Fruit fly (Drosophila melanogaster) whole organism, embryonic: ENCODE data around the gene Claspin.
A peak's percentile ranks its signal among the peaks of the same experiment; 100 is the strongest.

Experiments used
- CG10267 ChIP-seq: fragments of 200-800 bp; sonication (Bioruptor generic); optimal IDR thresholded peaks from 2 replicates; lab custom pipeline; 2018; ENCODE audit warnings: missing biosample characterization, mild to moderate bottlenecking, missing genetic modification characterization, moderate library complexity
- CG12219 ChIP-seq: fragments of 200-800 bp; sonication (Bioruptor generic); optimal IDR thresholded peaks from 3 replicates; lab custom pipeline; 2018; ENCODE audit warnings: missing biosample characterization, mild to moderate bottlenecking, missing genetic modification characterization
- CG12659 ChIP-seq: fragments of 200-800 bp; sonication (Bioruptor generic); optimal IDR thresholded peaks from 3 replicates; lab custom pipeline; 2017; ENCODE audit warnings: mild to moderate bottlenecking, missing biosample characterization, missing genetic modification reagents, missing genetic modification characterization
- CG13424 ChIP-seq: fragments of 200-800 bp; sonication (Bioruptor generic); optimal IDR thresholded peaks from 2 replicates; lab custom pipeline; 2019; ENCODE audit warnings: missing biosample characterization, mild to moderate bottlenecking, missing genetic modification characterization, moderate library complexity
- CG13894 ChIP-seq: fragments of 200-800 bp; sonication (Bioruptor generic); optimal IDR thresholded peaks from 3 replicates; lab custom pipeline; 2018; ENCODE audit warnings: missing biosample characterization, mild to moderate bottlenecking, missing genetic modification characterization, moderate library complexity
- CG14710 ChIP-seq: fragments of 200-800 bp; sonication (Bioruptor generic); optimal IDR thresholded peaks from 3 replicates; lab custom pipeline; 2019; ENCODE audit warnings: missing biosample characterization, mild to moderate bottlenecking, missing genetic modification characterization, moderate library complexity
- CG1529 ChIP-seq: fragments of 200-800 bp; sonication (Bioruptor generic); optimal IDR thresholded peaks from 3 replicates; lab custom pipeline; 2018; ENCODE audit warnings: missing biosample characterization, missing genetic modification characterization
- CG15601 ChIP-seq: fragments of 200-800 bp; sonication (Bioruptor generic); optimal IDR thresholded peaks from 3 replicates; lab custom pipeline; 2019; ENCODE audit warnings: missing biosample characterization, mild to moderate bottlenecking, missing genetic modification characterization, moderate library complexity
- CG15696 ChIP-seq: fragments of 200-800 bp; sonication (Bioruptor generic); optimal IDR thresholded peaks from 2 replicates; lab custom pipeline; 2019; ENCODE audit warnings: missing biosample characterization, mild to moderate bottlenecking, missing genetic modification characterization, moderate library complexity
- CG17568 ChIP-seq: fragments of 200-800 bp; sonication (Bioruptor generic); optimal IDR thresholded peaks from 2 replicates; lab custom pipeline; 2018; ENCODE audit warnings: missing biosample characterization, mild to moderate bottlenecking, missing genetic modification characterization, moderate library complexity
- CG18262 ChIP-seq: fragments of 200-800 bp; optimal IDR thresholded peaks from 3 replicates; lab custom pipeline; 2019; ENCODE audit warnings: missing biosample characterization, mild to moderate bottlenecking, missing genetic modification characterization, moderate library complexity
- CG18476 ChIP-seq: fragments of 200-800 bp; sonication (Bioruptor generic); optimal IDR thresholded peaks from 2 replicates; lab custom pipeline; 2016; ENCODE audit warnings: missing biosample characterization, mild to moderate bottlenecking, missing genetic modification characterization
- CG18599 ChIP-seq: fragments of 200-800 bp; sonication (Bioruptor generic); optimal IDR thresholded peaks from 3 replicates; lab custom pipeline; 2017; ENCODE audit warnings: missing biosample characterization, missing genetic modification characterization, mild to moderate bottlenecking, moderate library complexity, missing genetic modification reagents
- CG2120 ChIP-seq: fragments of 200-800 bp; sonication (Bioruptor generic); optimal IDR thresholded peaks from 3 replicates; lab custom pipeline; 2016; ENCODE audit warnings: missing biosample characterization, missing genetic modification characterization
- CG2202 ChIP-seq: fragments of 200-800 bp; sonication (Bioruptor generic); optimal IDR thresholded peaks from 2 replicates; lab custom pipeline; 2018; ENCODE audit warnings: missing biosample characterization, mild to moderate bottlenecking, missing genetic modification characterization
- CG2712 ChIP-seq: fragments of 200-800 bp; optimal IDR thresholded peaks from 3 replicates; lab custom pipeline; 2019; ENCODE audit warnings: missing biosample characterization, mild to moderate bottlenecking, missing genetic modification characterization, moderate library complexity
- CG31441 ChIP-seq: fragments of 200-800 bp; sonication (Bioruptor generic); IDR thresholded peaks from 2 replicates; pipeline ENCODE4 v1.3.6; 2022; ENCODE audit warnings: missing biosample characterization, missing genetic modification characterization
- CG4820 ChIP-seq: fragments of 200-800 bp; sonication (Bioruptor generic); optimal IDR thresholded peaks from 3 replicates; lab custom pipeline; 2016; ENCODE audit warnings: missing biosample characterization, missing genetic modification characterization
- CG7556 ChIP-seq: fragments of 200-800 bp; sonication (Bioruptor generic); optimal IDR thresholded peaks from 2 replicates; lab custom pipeline; 2017; ENCODE audit warnings: missing biosample characterization, mild to moderate bottlenecking, missing genetic modification characterization
- CG8290 ChIP-seq, 3 experiments: fragments of 200-800 bp; sonication (Bioruptor generic); optimal IDR thresholded peaks; 2 replicates each; lab custom pipeline; 2016 to 2019; ENCODE audit warnings: missing biosample characterization in 3 of 3, missing genetic modification characterization in 3 of 3, mild to moderate bottlenecking in 2 of 3, moderate library complexity in 1 of 3
- CG8388 ChIP-seq: fragments of 200-800 bp; sonication (Bioruptor generic); optimal IDR thresholded peaks from 2 replicates; lab custom pipeline; 2019; ENCODE audit warnings: missing biosample characterization, mild to moderate bottlenecking, missing genetic modification characterization, moderate library complexity
- CG8924 ChIP-seq: fragments of 200-800 bp; optimal IDR thresholded peaks from 3 replicates; lab custom pipeline; 2019; ENCODE audit warnings: missing biosample characterization, mild to moderate bottlenecking, missing genetic modification characterization, moderate library complexity
- CG9437 ChIP-seq: fragments of 200-800 bp; sonication (Bioruptor generic); optimal IDR thresholded peaks from 2 replicates; lab custom pipeline; 2018; ENCODE audit warnings: missing biosample characterization, mild to moderate bottlenecking, missing genetic modification characterization
- D19A ChIP-seq: fragments of 200-800 bp; optimal IDR thresholded peaks from 3 replicates; lab custom pipeline; 2019; ENCODE audit warnings: missing biosample characterization, mild to moderate bottlenecking, missing genetic modification characterization, moderate library complexity
- Deaf1 ChIP-seq: fragments of 200-800 bp; optimal IDR thresholded peaks from 3 replicates; lab custom pipeline; 2019; ENCODE audit warnings: missing biosample characterization, mild to moderate bottlenecking, missing genetic modification characterization, moderate library complexity
- Eip74EF ChIP-seq, 2 experiments: fragments of 200-800 bp in 1 of 2; fragments of >200 bp in 1 of 2; sonication (Bioruptor generic) in 1 of 2; optimal IDR thresholded peaks; 2 replicates each; lab custom pipeline; 2017 to 2019; ENCODE audit warnings: missing biosample characterization in 2 of 2, missing genetic modification characterization in 2 of 2, mild to moderate bottlenecking in 1 of 2, moderate library complexity in 1 of 2
- Hmr ChIP-seq: fragments of 200-800 bp; sonication (Bioruptor generic); optimal IDR thresholded peaks from 3 replicates; lab custom pipeline; 2017; ENCODE audit warnings: mild to moderate bottlenecking, missing biosample characterization, missing genetic modification reagents, missing genetic modification characterization
- Hr3 ChIP-seq: fragments of 200-800 bp; sonication (Bioruptor generic); optimal IDR thresholded peaks from 3 replicates; lab custom pipeline; 2016; ENCODE audit warnings: missing biosample characterization, missing genetic modification characterization
- Med ChIP-seq: fragments of 200-800 bp; sonication (Bioruptor generic); peaks from one replicate; lab custom pipeline; 2016; ENCODE audit warnings: missing biosample characterization, missing genetic modification characterization, mild to moderate bottlenecking, inconsistent platforms, moderate library complexity
- Nf-YB ChIP-seq: fragments of 200-800 bp; sonication (Bioruptor generic); optimal IDR thresholded peaks from 3 replicates; lab custom pipeline; 2019; ENCODE audit warnings: missing biosample characterization, mild to moderate bottlenecking, missing genetic modification characterization, moderate library complexity
- Sox100B ChIP-seq: fragments of 200-800 bp; sonication (Bioruptor generic); optimal IDR thresholded peaks from 3 replicates; lab custom pipeline; 2018; ENCODE audit warnings: missing biosample characterization, mild to moderate bottlenecking, missing genetic modification characterization
- Sox102F ChIP-seq: fragments of 200-800 bp; sonication (Bioruptor generic); optimal IDR thresholded peaks from 2 replicates; lab custom pipeline; 2018; ENCODE audit warnings: missing biosample characterization, mild to moderate bottlenecking, missing genetic modification characterization, moderate library complexity
- ab ChIP-seq: fragments of 200-800 bp; sonication (Bioruptor generic); optimal IDR thresholded peaks from 2 replicates; lab custom pipeline; 2016; ENCODE audit warnings: missing biosample characterization, missing genetic modification characterization
- az2 ChIP-seq: fragments of 200-800 bp; sonication (Bioruptor generic); optimal IDR thresholded peaks from 3 replicates; lab custom pipeline; 2016; ENCODE audit warnings: missing biosample characterization, missing genetic modification characterization
- dmrt11E ChIP-seq: fragments of 200-800 bp; sonication (Bioruptor generic); optimal IDR thresholded peaks from 3 replicates; lab custom pipeline; 2018; ENCODE audit warnings: missing biosample characterization, mild to moderate bottlenecking, missing genetic modification characterization, moderate library complexity
- esg ChIP-seq: fragments of 200-800 bp; sonication (Bioruptor generic); conservative IDR thresholded peaks from 2 replicates; pipeline ENCODE4 v1.3.6; 2022; ENCODE audit warnings: missing biosample characterization, missing genetic modification characterization
- fd96Cb ChIP-seq: fragments of 200-800 bp; sonication (Bioruptor generic); optimal IDR thresholded peaks from 2 replicates; lab custom pipeline; 2018; ENCODE audit warnings: missing biosample characterization, mild to moderate bottlenecking, missing genetic modification characterization, moderate library complexity
- gem ChIP-seq: fragments of 200-800 bp; sonication (Bioruptor generic); optimal IDR thresholded peaks from 2 replicates; lab custom pipeline; 2019; ENCODE audit warnings: missing biosample characterization, mild to moderate bottlenecking, missing genetic modification characterization, moderate library complexity
- grau ChIP-seq: fragments of 200-800 bp; optimal IDR thresholded peaks from 3 replicates; lab custom pipeline; 2019; ENCODE audit warnings: missing biosample characterization, mild to moderate bottlenecking, missing genetic modification characterization, moderate library complexity
- lola ChIP-seq, 3 experiments: fragments of >200 bp in 2 of 3; fragments of 200-800 bp in 1 of 3; sonication (Bioruptor generic) in 1 of 3; optimal IDR thresholded peaks; 2 replicates each; lab custom pipeline; 2017 to 2019; ENCODE audit warnings: missing biosample characterization in 3 of 3, missing genetic modification characterization in 3 of 3, mild to moderate bottlenecking in 1 of 3, moderate library complexity in 1 of 3
- odd ChIP-seq: fragments of 200-800 bp; sonication (Bioruptor generic); optimal IDR thresholded peaks from 2 replicates; lab custom pipeline; 2017; ENCODE audit warnings: missing biosample characterization, mild to moderate bottlenecking, missing genetic modification characterization
- phol ChIP-seq: fragments of 200-800 bp; sonication (Bioruptor generic); optimal IDR thresholded peaks from 3 replicates; lab custom pipeline; 2018; ENCODE audit warnings: missing biosample characterization, mild to moderate bottlenecking, missing genetic modification characterization, moderate library complexity
- row ChIP-seq: fragments of 200-800 bp; sonication (Bioruptor generic); IDR thresholded peaks from 3 replicates; pipeline ENCODE4 v1.3.6; 2022; ENCODE audit warnings: missing biosample characterization, missing genetic modification characterization
- sens ChIP-seq: fragments of 200-800 bp; sonication (Bioruptor generic); peaks from one replicate; lab custom pipeline; 2016; ENCODE audit warnings: missing biosample characterization, missing genetic modification characterization
- slbo ChIP-seq: fragments of 200-800 bp; sonication (Bioruptor generic); IDR thresholded peaks from 2 replicates; pipeline ENCODE4 v1.3.6; 2022; ENCODE audit warnings: missing biosample characterization, missing genetic modification characterization
- sug ChIP-seq: fragments of 200-800 bp; optimal IDR thresholded peaks from 2 replicates; lab custom pipeline; 2019; ENCODE audit warnings: missing biosample characterization, mild to moderate bottlenecking, missing genetic modification characterization, moderate library complexity
- tio ChIP-seq: fragments of 200-800 bp; sonication (Bioruptor generic); optimal IDR thresholded peaks from 2 replicates; lab custom pipeline; 2017; ENCODE audit warnings: missing biosample characterization, missing genetic modification characterization, inconsistent platforms

Gene Claspin

dm6 chr3L:4354898-4355627 is 41.8 kb downstream of the Claspin start (continued):
- TF ChIP-seq grau (tag; lab: Kevin White, UChicago) (peak; percentile 59), CG17568 (GFP tag; lab: Kevin White, UChicago) (peak; percentile 20), CG12659 (GFP tag; lab: Kevin White, UChicago) (peak; percentile 51), tio (GFP tag; lab: Kevin White, UChicago) (peak; percentile 24), dmrt11E (tag; lab: Kevin White, UChicago) (peak; percentile 29), sug (tag; lab: Kevin White, UChicago) (no peak), CG10267 (tag; lab: Kevin White, UChicago) (peak; percentile 10), Nf-YB (GFP tag; lab: Kevin White, UChicago) (peak; percentile 12), CG15601 (tag; lab: Kevin White, UChicago) (peak; percentile 42), CG13894 (tag; lab: Kevin White, UChicago) (no peak), row (GFP tag; lab: Robert Waterston, UW) (peak; percentile 45), CG18599 (GFP tag; lab: Kevin White, UChicago) (peak; percentile 48), CG31441 (GFP tag; lab: Robert Waterston, UW) (peak; percentile 50), CG7556 (GFP tag; lab: Kevin White, UChicago) (peak; percentile 37), Eip74EF (GFP tag; optimal IDR thresholded peaks at IDR 0.05; lab: Kevin White, UChicago) (no peak), CG8924 (tag; lab: Kevin White, UChicago) (peak; percentile 49), CG2712 (tag; lab: Kevin White, UChicago) (peak; percentile 35), az2 (GFP tag; lab: Kevin White, UChicago) (peak; percentile 8), CG2202 (tag; lab: Kevin White, UChicago) (peak; percentile 8), ab (no peak), fd96Cb (tag; lab: Kevin White, UChicago) (peak; percentile 13), CG2120 (GFP tag; lab: Kevin White, UChicago) (peak; percentile 22), CG8290 (GFP tag; optimal IDR thresholded peaks at IDR 0.05; lab: Kevin White, UChicago) (no peak), CG8290 (tag; optimal IDR thresholded peaks at IDR 0.05; lab: Kevin White, UChicago) (peak in 1 of 2 experiments; percentile 29), Hr3 (GFP tag; lab: Kevin White, UChicago) (peak; percentile 28), lola (GFP tag; optimal IDR thresholded peaks at IDR 0.05; lab: Kevin White, UChicago) (peak in 1 of 3 experiments; percentile 51), Deaf1 (tag; lab: Kevin White, UChicago) (peak; percentile 7), Hmr (GFP tag; lab: Kevin White, UChicago) (peak; percentile 38), CG15696 (tag; lab: Kevin White, UChicago) (peak; percentile 13), slbo (no peak), Sox100B (peak; percentile 54), Med (GFP tag; lab: Kevin White, UChicago) (peak; percentile 28), D19A (peak; percentile 98), CG8388 (peak; percentile 14), CG4820 (GFP tag; lab: Kevin White, UChicago) (no peak), esg (GFP tag; lab: Robert Waterston, UW) (no peak), CG1529 (no peak), sens (GFP tag; lab: Kevin White, UChicago) (peak; percentile 80), CG18262 (tag; lab: Kevin White, UChicago) (peak; percentile 57), gem (tag; lab: Kevin White, UChicago) (peak; percentile 60), phol (tag; lab: Kevin White, UChicago) (peak; percentile 46), Sox102F (GFP tag; lab: Kevin White, UChicago) (peak; percentile 56), CG13424 (peak; percentile 45), CG9437 (GFP tag; lab: Kevin White, UChicago) (peak; percentile 1), CG12219 (GFP tag; lab: Kevin White, UChicago) (no peak), CG14710 (tag; lab: Kevin White, UChicago) (peak; percentile 34), CG18476 (GFP tag; lab: Kevin White, UChicago) (peak; percentile 14), odd (GFP tag; lab: Kevin White, UChicago) (peak; percentile 37)
